Fruit fly (Drosophila melanogaster) whole organism, pupa: ENCODE measurements around the gene Gdh.
A peak's percentile ranks its signal among the peaks of the same experiment; 100 is the strongest.

Experiments used
- CG10348 ChIP-seq: fragments of 200-800 bp; sonication (Bioruptor generic); IDR thresholded peaks from 2 replicates; pipeline ENCODE4 v1.3.6; 2022; ENCODE audit warnings: missing biosample characterization, missing genetic modification characterization
- CG12605 ChIP-seq: fragments of 200-800 bp; sonication (Bioruptor generic); IDR thresholded peaks from 2 replicates; pipeline ENCODE4 v1.3.6; 2022; ENCODE audit warnings: missing biosample characterization, missing genetic modification characterization
- CG13204 ChIP-seq: fragments of 200-800 bp; sonication (Bioruptor generic); optimal IDR thresholded peaks from 2 replicates; lab custom pipeline; 2018; ENCODE audit warnings: missing biosample characterization, mild to moderate bottlenecking, missing genetic modification characterization, moderate library complexity
- CG14655 ChIP-seq: fragments of 200-800 bp; sonication (Bioruptor generic); optimal IDR thresholded peaks from 3 replicates; lab custom pipeline; 2017; ENCODE audit warnings: mild to moderate bottlenecking, missing biosample characterization, missing genetic modification reagents, missing genetic modification characterization
- CG15710 ChIP-seq: fragments of 200-800 bp; sonication (Bioruptor generic); optimal IDR thresholded peaks from 2 replicates; lab custom pipeline; 2018; ENCODE audit warnings: missing biosample characterization, mild to moderate bottlenecking, missing genetic modification characterization, moderate library complexity
- CG17806 ChIP-seq: fragments of 200-800 bp; sonication (Bioruptor generic); optimal IDR thresholded peaks from 2 replicates; lab custom pipeline; 2018; ENCODE audit warnings: missing biosample characterization, mild to moderate bottlenecking, missing genetic modification characterization, moderate library complexity
- CG32121 ChIP-seq: fragments of 200-800 bp; sonication (Bioruptor generic); IDR thresholded peaks from 2 replicates; pipeline ENCODE4 v1.3.6; 2022; ENCODE audit warnings: missing biosample characterization, missing genetic modification characterization
- CG34367 ChIP-seq: fragments of 200-800 bp; sonication (Bioruptor generic); optimal IDR thresholded peaks from 2 replicates; lab custom pipeline; 2018; ENCODE audit warnings: missing biosample characterization, mild to moderate bottlenecking, missing genetic modification characterization
- CG4496 ChIP-seq: fragments of 200-800 bp; sonication (Bioruptor generic); IDR thresholded peaks from 3 replicates; pipeline ENCODE4 v1.3.6; 2022; ENCODE audit warnings: missing biosample characterization, missing genetic modification characterization
- CG8159 ChIP-seq: fragments of 200-800 bp; sonication (Bioruptor generic); optimal IDR thresholded peaks from 3 replicates; lab custom pipeline; 2018; ENCODE audit warnings: missing biosample characterization, mild to moderate bottlenecking, missing genetic modification characterization, moderate library complexity
- CG8301 ChIP-seq: fragments of 200-800 bp; sonication (Bioruptor generic); optimal IDR thresholded peaks from 2 replicates; lab custom pipeline; 2018; ENCODE audit warnings: missing biosample characterization, mild to moderate bottlenecking, missing genetic modification characterization
- CG9948 ChIP-seq: fragments of 200-800 bp; sonication (Bioruptor generic); optimal IDR thresholded peaks from 2 replicates; lab custom pipeline; 2018; ENCODE audit warnings: missing biosample characterization, mild to moderate bottlenecking, missing genetic modification characterization, moderate library complexity
- D1 ChIP-seq: fragments of 200-800 bp; sonication (Bioruptor generic); optimal IDR thresholded peaks from 2 replicates; lab custom pipeline; 2018; ENCODE audit warnings: missing biosample characterization, mild to moderate bottlenecking, missing genetic modification characterization, moderate library complexity
- EcR ChIP-seq: fragments of 200-800 bp; sonication (Bioruptor generic); optimal IDR thresholded peaks from 3 replicates; lab custom pipeline; 2019; ENCODE audit warnings: missing biosample characterization, missing genetic modification characterization, mild to moderate bottlenecking, moderate library complexity, missing genetic modification reagents
- Ets98B ChIP-seq: fragments of 200-800 bp; sonication (Bioruptor generic); IDR thresholded peaks from 2 replicates; pipeline ENCODE4 v1.3.6; 2022; ENCODE audit warnings: missing biosample characterization, missing genetic modification characterization
- Pif1A ChIP-seq: fragments of 200-800 bp; sonication (Bioruptor generic); optimal IDR thresholded peaks from 3 replicates; lab custom pipeline; 2016; ENCODE audit warnings: missing biosample characterization, missing genetic modification characterization
- Pif1B ChIP-seq: fragments of 200-800 bp; sonication (Bioruptor generic); optimal IDR thresholded peaks from 3 replicates; lab custom pipeline; 2016; ENCODE audit warnings: missing biosample characterization, missing genetic modification characterization
- Snoo ChIP-seq: fragments of 200-800 bp; sonication (Bioruptor generic); optimal IDR thresholded peaks from 3 replicates; lab custom pipeline; 2017; ENCODE audit warnings: missing biosample characterization, mild to moderate bottlenecking, missing genetic modification characterization, inconsistent platforms
- fd96Ca ChIP-seq: fragments of 200-800 bp; sonication (Bioruptor generic); IDR thresholded peaks from 3 replicates; pipeline ENCODE4 v1.3.6; 2022; ENCODE audit warnings: missing biosample characterization, missing genetic modification characterization
- gl ChIP-seq: fragments of 200-800 bp; sonication (Bioruptor generic); optimal IDR thresholded peaks from 2 replicates; lab custom pipeline; 2018; ENCODE audit warnings: missing biosample characterization, mild to moderate bottlenecking, missing genetic modification characterization
- rn ChIP-seq: fragments of 200-800 bp; sonication (Bioruptor generic); IDR thresholded peaks from 2 replicates; pipeline ENCODE4 v1.3.6; 2022; ENCODE audit warnings: missing biosample characterization, missing genetic modification characterization

The Gdh gene

dm6 chr3R:23888273-23889220 is 54.4 kb downstream of the Gdh start:
- TF ChIP-seq Snoo (tag; lab: Kevin White, UChicago) (peak; percentile 40), CG12605 (GFP tag; lab: Robert Waterston, UW) (no peak), CG8301 (tag; lab: Kevin White, UChicago) (no peak), CG32121 (peak; percentile 26; the same call in 1 of the 2 replicates), CG9948 (tag; lab: Kevin White, UChicago) (no peak), CG17806 (tag; lab: Kevin White, UChicago) (no peak), CG14655 (GFP tag; lab: Kevin White, UChicago) (no peak), Ets98B (GFP tag; lab: Robert Waterston, UW) (peak; percentile 42), rn (GFP tag; lab: Robert Waterston, UW) (0 out of 2 replicates have a peak, but pooled peaks have one; percentile 24), CG4496 (peak; percentile 58; the same call in 2 of the 3 replicates), CG8159 (tag; lab: Kevin White, UChicago) (peak; percentile 4), gl (tag; lab: Kevin White, UChicago) (no peak), CG15710 (tag; lab: Kevin White, UChicago) (peak; percentile 2), EcR (GFP tag; lab: Kevin White, UChicago) (peak; percentile 5)

DNA sequence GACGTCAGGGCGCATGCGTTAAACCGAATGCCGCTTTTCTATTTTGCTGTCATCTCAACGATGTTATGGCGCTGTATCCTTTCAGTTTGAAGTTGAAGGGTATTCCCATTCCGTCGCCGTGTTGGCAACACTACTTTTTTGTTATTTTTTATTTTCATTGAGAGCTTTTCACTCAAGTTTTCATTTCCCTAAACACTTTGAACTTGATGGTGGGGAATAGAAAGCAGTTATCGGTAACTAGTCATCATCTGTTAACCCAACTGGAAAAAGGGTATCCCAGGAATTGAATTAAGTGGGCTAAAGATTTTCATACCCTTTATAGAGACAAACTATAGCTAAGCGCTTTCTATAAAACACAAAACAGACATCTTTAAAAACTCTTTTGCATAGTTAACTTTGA is 55.3 kb downstream of the Gdh start:
- TF ChIP-seq CG17806 (tag; lab: Kevin White, UChicago): peak; percentile 23
- no peak for TF ChIP-seq EcR (GFP tag; lab: Kevin White, UChicago)
- TF ChIP-seq CG34367 (tag; lab: Kevin White, UChicago): peak; percentile 10
- peak; percentile 74 for TF ChIP-seq CG4496
- TF ChIP-seq CG8301 (tag; lab: Kevin White, UChicago): peak; percentile 44
- TF ChIP-seq Ets98B (GFP tag; lab: Robert Waterston, UW): peak; percentile 27; the same call in 1 of the 2 replicates
- TF ChIP-seq CG13204 (GFP tag; lab: Kevin White, UChicago): no peak
- no peak for TF ChIP-seq CG12605 (GFP tag; lab: Robert Waterston, UW)
- TF ChIP-seq fd96Ca (GFP tag; lab: Robert Waterston, UW): peak; percentile 75
- peak; percentile 45 for TF ChIP-seq CG32121
- 0 out of 2 replicates have a peak, but pooled peaks have one; percentile 30 for TF ChIP-seq rn (GFP tag; lab: Robert Waterston, UW)

- TF ChIP-seq EcR (GFP tag; lab: Kevin White, UChicago) (no peak), Ets98B (GFP tag; lab: Robert Waterston, UW) (peak; percentile 98), Snoo (tag; lab: Kevin White, UChicago) (peak; percentile 87), fd96Ca (GFP tag; lab: Robert Waterston, UW) (peak; percentile 91), D1 (tag; lab: Kevin White, UChicago) (peak; percentile 86), CG12605 (GFP tag; lab: Robert Waterston, UW) (peak; percentile 97), CG9948 (tag; lab: Kevin White, UChicago) (peak; percentile 97), CG14655 (GFP tag; lab: Kevin White, UChicago) (peak; percentile 98), CG8301 (tag; lab: Kevin White, UChicago) (peak; percentile 98), Pif1A (GFP tag; lab: Kevin White, UChicago) (peak; percentile 93), CG32121 (peak; percentile 99), CG34367 (tag; lab: Kevin White, UChicago) (peak; percentile 93), CG17806 (tag; lab: Kevin White, UChicago) (peak; percentile 96), CG4496 (peak; percentile 99), rn (GFP tag; lab: Robert Waterston, UW) (peak; percentile 95), CG8159 (tag; lab: Kevin White, UChicago) (peak; percentile 96), CG15710 (tag; lab: Kevin White, UChicago) (peak; percentile 95), CG13204 (GFP tag; lab: Kevin White, UChicago) (peak; percentile 76), Pif1B (GFP tag; lab: Kevin White, UChicago) (peak; percentile 88), CG10348 (GFP tag; lab: Robert Waterston, UW) (peak; percentile 94), gl (tag; lab: Kevin White, UChicago) (peak; percentile 82)
- TF ChIP-seq, all 21 proteins: peak for 20
These were observed 55.8 kb downstream of the Gdh start for dm6 chr3R:23887096-23887421.

dm6 chr3R:23886270-23887095 is 56.4 kb downstream of the Gdh start:
- TF ChIP-seq D1 (tag; lab: Kevin White, UChicago) (peak; percentile 90), CG17806 (tag; lab: Kevin White, UChicago) (peak; percentile 95), CG4496 (peak; percentile 91), CG8301 (tag; lab: Kevin White, UChicago) (peak; percentile 94), CG34367 (tag; lab: Kevin White, UChicago) (peak; percentile 93), CG8159 (tag; lab: Kevin White, UChicago) (peak; percentile 97), gl (tag; lab: Kevin White, UChicago) (peak; percentile 83), EcR (GFP tag; lab: Kevin White, UChicago) (peak; percentile 65), fd96Ca (GFP tag; lab: Robert Waterston, UW) (peak; percentile 74), CG32121 (peak; percentile 82), Snoo (tag; lab: Kevin White, UChicago) (peak; percentile 95), CG12605 (GFP tag; lab: Robert Waterston, UW) (peak; percentile 86; the same call in 1 of the 2 replicates), CG13204 (GFP tag; lab: Kevin White, UChicago) (peak; percentile 87), CG15710 (tag; lab: Kevin White, UChicago) (peak; percentile 96), CG9948 (tag; lab: Kevin White, UChicago) (peak; percentile 96), CG10348 (GFP tag; lab: Robert Waterston, UW) (no peak), Pif1A (GFP tag; lab: Kevin White, UChicago) (peak; percentile 96), Pif1B (GFP tag; lab: Kevin White, UChicago) (peak; percentile 94), Ets98B (GFP tag; lab: Robert Waterston, UW) (peak; percentile 84), CG14655 (GFP tag; lab: Kevin White, UChicago) (peak; percentile 95), rn (GFP tag; lab: Robert Waterston, UW) (peak; percentile 70)
